Fruit fly (Drosophila melanogaster) whole organism, wandering third instar larva: ENCODE data around the gene Gprk2.

ENCODE experiments used
- Abd-B ChIP-seq: fragments of >200 bp; optimal IDR thresholded peaks from 2 replicates; lab custom pipeline; 2017; ENCODE audit warnings: missing biosample characterization, missing genetic modification characterization
- CG32264 ChIP-seq: fragments of 200-800 bp; sonication (Bioruptor generic); optimal IDR thresholded peaks from 2 replicates; lab custom pipeline; 2016; ENCODE audit warnings: missing biosample characterization, missing genetic modification characterization
- CG9705 ChIP-seq: fragments of 200-800 bp; sonication (Bioruptor generic); optimal IDR thresholded peaks from 2 replicates; lab custom pipeline; 2018; ENCODE audit warnings: missing biosample characterization, mild to moderate bottlenecking, missing genetic modification characterization
- CrebA ChIP-seq: fragments of 200-800 bp; sonication (Bioruptor generic); optimal IDR thresholded peaks from 2 replicates; lab custom pipeline; 2016; ENCODE audit warnings: missing biosample characterization, mild to moderate bottlenecking, missing genetic modification characterization, borderline replicate concordance
- Dfd ChIP-seq: fragments of >200 bp; optimal IDR thresholded peaks from 2 replicates; lab custom pipeline; 2017; ENCODE audit warnings: missing biosample characterization, missing genetic modification characterization
- Dif ChIP-seq: fragments of 200-275, 200-300 bp; sonication (Bioruptor generic); optimal IDR thresholded peaks from 2 replicates; lab custom pipeline; 2018; ENCODE audit warnings: missing biosample characterization, missing genetic modification characterization; ENCODE audit not compliant: partially characterized antibody
- GATAd ChIP-seq: sonication (Bioruptor generic); optimal IDR thresholded peaks from 2 replicates; lab custom pipeline; 2016; ENCODE audit warnings: missing biosample characterization, missing genetic modification characterization
- HLH106 ChIP-seq: fragments of 200-800 bp; optimal IDR thresholded peaks from 3 replicates; lab custom pipeline; 2019; ENCODE audit warnings: missing biosample characterization, mild to moderate bottlenecking, missing genetic modification characterization, moderate library complexity
- Hnf4 ChIP-seq: fragments of 200-800 bp; sonication (Bioruptor generic); optimal IDR thresholded peaks from 2 replicates; lab custom pipeline; 2016; ENCODE audit warnings: missing biosample characterization, mild to moderate bottlenecking, missing genetic modification characterization
- Hr78 ChIP-seq: fragments of >200 bp; optimal IDR thresholded peaks from 2 replicates; lab custom pipeline; 2017; ENCODE audit warnings: missing biosample characterization, missing genetic modification characterization
- Hr83 ChIP-seq: fragments of 200-300 bp; sonication (Bioruptor generic); optimal IDR thresholded peaks from 2 replicates; lab custom pipeline; 2016; ENCODE audit warnings: missing biosample characterization, mild to moderate bottlenecking, missing genetic modification characterization, moderate library complexity; ENCODE audit not compliant: poor library complexity, severe bottlenecking
- Jra ChIP-seq: sonication (Bioruptor generic); optimal IDR thresholded peaks from 2 replicates; lab custom pipeline; 2016; ENCODE audit warnings: missing biosample characterization, missing genetic modification characterization
- Mio ChIP-seq: sonication (Bioruptor generic); optimal IDR thresholded peaks from 2 replicates; lab custom pipeline; 2016; ENCODE audit warnings: missing biosample characterization, missing genetic modification characterization
- Myc ChIP-seq: fragments of >200 bp; optimal IDR thresholded peaks from 2 replicates; lab custom pipeline; 2017
- N ChIP-seq: fragments of >200 bp; optimal IDR thresholded peaks from 2 replicates; lab custom pipeline; 2018; ENCODE audit warnings: missing biosample characterization, missing external identifiers, missing genetic modification characterization
- OdsH ChIP-seq: fragments of 200-800 bp; sonication (Bioruptor generic); optimal IDR thresholded peaks from 2 replicates; lab custom pipeline; 2016; ENCODE audit warnings: missing biosample characterization, mild to moderate bottlenecking, missing genetic modification characterization
- Rel ChIP-seq, 2 experiments: fragments of 200-800 bp; sonication (Bioruptor generic) in 1 of 2; optimal IDR thresholded peaks; 2 replicates in 1 of 2; 3 replicates in 1 of 2; lab custom pipeline; 2016 to 2019; ENCODE audit warnings: mild to moderate bottlenecking in 2 of 2, missing biosample characterization in 2 of 2, missing genetic modification characterization in 2 of 2, moderate library complexity in 1 of 2
- Sp1 ChIP-seq: fragments of 200-800 bp; sonication (Bioruptor generic); optimal IDR thresholded peaks from 3 replicates; lab custom pipeline; 2019; ENCODE audit warnings: missing biosample characterization, mild to moderate bottlenecking, missing genetic modification characterization, moderate library complexity
- Vsx2 ChIP-seq: fragments of 200-300, 225-300 bp; sonication (Bioruptor generic); optimal IDR thresholded peaks from 2 replicates; lab custom pipeline; 2018; ENCODE audit warnings: missing biosample characterization, missing genetic modification characterization; ENCODE audit not compliant: partially characterized antibody
- br ChIP-seq: fragments of 200-800 bp; sonication (Bioruptor generic); optimal IDR thresholded peaks from 2 replicates; lab custom pipeline; 2016; ENCODE audit warnings: missing biosample characterization, missing genetic modification characterization
- brk ChIP-seq: fragments of 200-800 bp; sonication (Bioruptor generic); optimal IDR thresholded peaks from 2 replicates; lab custom pipeline; 2016; ENCODE audit warnings: missing biosample characterization, mild to moderate bottlenecking, missing genetic modification characterization
- dl ChIP-seq, 2 experiments: fragments of 175-275, 200-275 bp in 1 of 2; fragments of 200-275 bp in 1 of 2; sonication (Bioruptor generic); optimal IDR thresholded peaks; lab custom pipeline; 2018; ENCODE audit warnings: mild to moderate bottlenecking in 2 of 2, missing biosample characterization in 2 of 2, missing genetic modification characterization in 2 of 2, moderate library complexity in 2 of 2; ENCODE audit not compliant: partially characterized antibody in 2 of 2, insufficient read depth in 1 of 2
- dmrt93B ChIP-seq: fragments of 200-800 bp; sonication (Bioruptor generic); optimal IDR thresholded peaks from 2 replicates; lab custom pipeline; 2018; ENCODE audit warnings: missing biosample characterization, mild to moderate bottlenecking, missing genetic modification characterization
- dsf ChIP-seq: sonication (Bioruptor generic); optimal IDR thresholded peaks from 2 replicates; lab custom pipeline; 2016; ENCODE audit warnings: missing biosample characterization, missing genetic modification characterization, borderline replicate concordance
- ey ChIP-seq: fragments of 200-800 bp; sonication (Bioruptor generic); optimal IDR thresholded peaks from 2 replicates; lab custom pipeline; 2016; ENCODE audit warnings: missing biosample characterization, missing genetic modification characterization
- foxo ChIP-seq, 2 experiments: fragments of 200-800 bp; sonication (Bioruptor generic); optimal IDR thresholded peaks; 2 replicates in 1 of 2; 3 replicates in 1 of 2; lab custom pipeline; 2016 to 2017; ENCODE audit warnings: missing biosample characterization in 2 of 2, missing genetic modification characterization in 2 of 2
- fru ChIP-seq: fragments of 200-800 bp; sonication (Bioruptor generic); optimal IDR thresholded peaks from 3 replicates; lab custom pipeline; 2016; ENCODE audit warnings: missing biosample characterization, mild to moderate bottlenecking, missing genetic modification characterization
- h ChIP-seq: fragments of 200-800 bp; sonication (Bioruptor generic); optimal IDR thresholded peaks from 3 replicates; lab custom pipeline; 2016; ENCODE audit warnings: missing biosample characterization, mild to moderate bottlenecking, missing genetic modification characterization
- jim ChIP-seq: fragments of 175-275, 200-325 bp; sonication (Bioruptor generic); optimal IDR thresholded peaks from 2 replicates; lab custom pipeline; 2016; ENCODE audit warnings: missing biosample characterization, mild to moderate bottlenecking, missing genetic modification characterization
- lola ChIP-seq: fragments of >200 bp; optimal IDR thresholded peaks from 2 replicates; lab custom pipeline; 2017; ENCODE audit warnings: missing biosample characterization, missing genetic modification characterization
- pan ChIP-seq: fragments of >200 bp; optimal IDR thresholded peaks from 2 replicates; lab custom pipeline; 2017
- psq ChIP-seq: fragments of 200-800 bp; sonication (Bioruptor generic); optimal IDR thresholded peaks from 3 replicates; lab custom pipeline; 2017; ENCODE audit warnings: missing biosample characterization, mild to moderate bottlenecking, missing genetic modification characterization, moderate library complexity
- rgr ChIP-seq: fragments of 200-800 bp; sonication (Bioruptor generic); optimal IDR thresholded peaks from 3 replicates; lab custom pipeline; 2016; ENCODE audit warnings: missing biosample characterization, mild to moderate bottlenecking, missing genetic modification characterization
- sage ChIP-seq: fragments of 200-800 bp; sonication (Bioruptor generic); optimal IDR thresholded peaks from 2 replicates; lab custom pipeline; 2016; ENCODE audit warnings: missing biosample characterization, mild to moderate bottlenecking, missing genetic modification characterization
- sv ChIP-seq: fragments of 200-800 bp; sonication (Bioruptor generic); optimal IDR thresholded peaks from 3 replicates; lab custom pipeline; 2016; ENCODE audit warnings: missing biosample characterization, missing genetic modification characterization
- tai ChIP-seq: sonication (Bioruptor generic); optimal IDR thresholded peaks from 2 replicates; lab custom pipeline; 2016; ENCODE audit warnings: missing biosample characterization, missing genetic modification characterization
- usp ChIP-seq: fragments of >200 bp; optimal IDR thresholded peaks from 2 replicates; lab custom pipeline; 2017; ENCODE audit warnings: missing biosample characterization, missing genetic modification characterization
- woc ChIP-seq: sonication (Bioruptor generic); optimal IDR thresholded peaks from 2 replicates; lab custom pipeline; 2016; ENCODE audit warnings: missing biosample characterization, mild to moderate bottlenecking, missing genetic modification characterization

Gprk2 gene

DNA sequence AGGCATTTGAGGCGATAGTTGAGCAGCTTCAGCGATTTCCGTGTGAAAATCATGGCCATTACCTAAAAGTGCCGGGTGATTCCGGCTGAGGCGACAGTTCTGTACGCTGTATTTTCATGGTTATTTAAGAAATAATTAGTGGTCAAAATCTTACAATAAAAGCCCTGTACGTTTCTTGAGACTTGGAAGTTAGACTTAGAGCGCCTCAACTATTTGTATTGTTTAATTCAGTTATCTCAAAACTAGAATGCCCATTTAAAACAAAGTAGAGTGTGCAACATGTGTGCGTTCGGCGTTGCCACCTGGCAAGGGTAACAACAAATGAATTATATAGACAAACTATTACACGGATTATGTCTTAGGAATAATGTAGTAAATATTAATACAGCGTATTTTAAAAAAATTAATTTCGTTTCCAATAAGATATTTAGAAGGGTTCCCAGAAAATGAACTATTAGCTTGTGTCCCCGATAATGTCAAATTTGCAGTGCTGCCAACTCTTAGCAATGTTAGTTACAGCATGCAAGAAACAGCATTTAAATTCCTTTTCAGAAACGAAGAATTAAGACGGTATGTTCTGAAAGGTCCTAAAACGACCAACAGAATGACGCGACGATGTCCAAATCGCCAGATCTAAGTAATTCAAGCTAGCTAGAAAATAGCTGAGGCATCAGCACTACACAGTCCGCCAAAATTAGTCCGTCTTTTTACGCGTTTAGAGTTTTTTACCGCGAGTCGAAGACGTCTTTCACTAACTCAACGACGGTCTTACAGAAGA, at the start of gene Gprk2:
Gprk2 (plus strand) TSS at position 747 of the 778 bp plus-strand sequence.
- TF ChIP-seq tai: no peak
- no peak for TF ChIP-seq usp
- no peak for TF ChIP-seq brk
- peak; percentile 100 for TF ChIP-seq ey
- TF ChIP-seq dsf: peak; percentile 98
- TF ChIP-seq h: peak; percentile 100
- peak; percentile 100 for TF ChIP-seq br
- peak; percentile 98 for TF ChIP-seq Mio (GFP tag; lab: Kevin White, UChicago)
- TF ChIP-seq sage: peak; percentile 100
- TF ChIP-seq jim: peak; percentile 95
- TF ChIP-seq CG9705 (GFP tag; lab: Kevin White, UChicago): peak; percentile 96
- TF ChIP-seq pan (lab: Kevin White, UChicago): no peak
- TF ChIP-seq Rel (GFP tag; optimal IDR thresholded peaks at IDR 0.05; lab: Kevin White, UChicago): peak; percentile 100
- peak; percentile 93 for TF ChIP-seq Rel (tag; optimal IDR thresholded peaks at IDR 0.05; lab: Kevin White, UChicago)
- no peak for TF ChIP-seq Vsx2 (GFP tag; lab: Kevin White, UChicago)
- TF ChIP-seq Hnf4 (GFP tag; lab: Kevin White, UChicago): peak; percentile 100
- no peak for TF ChIP-seq Dif (GFP tag; lab: Kevin White, UChicago)
- TF ChIP-seq sv (GFP tag; lab: Kevin White, UChicago): peak; percentile 100
- TF ChIP-seq Sp1 (GFP tag; lab: Kevin White, UChicago): peak; percentile 100
- TF ChIP-seq CG32264 (GFP tag; lab: Kevin White, UChicago): peak; percentile 100
- TF ChIP-seq lola: no peak
- TF ChIP-seq woc (GFP tag; lab: Kevin White, UChicago): peak; percentile 99
- peak; percentile 100 for TF ChIP-seq fru (GFP tag; lab: Kevin White, UChicago)
- peak; percentile 92 for TF ChIP-seq Myc (lab: Kevin White, UChicago)
- TF ChIP-seq Hr78 (GFP tag; lab: Kevin White, UChicago): no peak
- no peak for TF ChIP-seq dl (GFP tag; optimal IDR thresholded peaks at IDR 0.05; lab: Kevin White, UChicago; ENCODE audit: insufficient read depth in 1 of 2, partially characterized antibody in 2 of 2)
- peak; percentile 99 for TF ChIP-seq GATAd (GFP tag; lab: Kevin White, UChicago)
- TF ChIP-seq OdsH: peak; percentile 100
- peak; percentile 100 for TF ChIP-seq Hr83 (GFP tag; lab: Kevin White, UChicago)
- TF ChIP-seq rgr (GFP tag; lab: Kevin White, UChicago): peak; percentile 100
- TF ChIP-seq Dfd: no peak
- TF ChIP-seq Abd-B (GFP tag; lab: Kevin White, UChicago): no peak
- no peak for TF ChIP-seq N (GFP tag; lab: Kevin White, UChicago)
- peak; percentile 100 for TF ChIP-seq foxo (GFP tag; optimal IDR thresholded peaks at IDR 0.05; lab: Kevin White, UChicago)
- TF ChIP-seq psq (GFP tag; lab: Kevin White, UChicago): peak; percentile 99
- peak; percentile 100 for TF ChIP-seq HLH106 (tag; lab: Kevin White, UChicago)
- TF ChIP-seq Jra (GFP tag; lab: Kevin White, UChicago): peak; percentile 99
- TF ChIP-seq CrebA: no peak
- TF ChIP-seq dmrt93B: peak; percentile 100

DNA sequence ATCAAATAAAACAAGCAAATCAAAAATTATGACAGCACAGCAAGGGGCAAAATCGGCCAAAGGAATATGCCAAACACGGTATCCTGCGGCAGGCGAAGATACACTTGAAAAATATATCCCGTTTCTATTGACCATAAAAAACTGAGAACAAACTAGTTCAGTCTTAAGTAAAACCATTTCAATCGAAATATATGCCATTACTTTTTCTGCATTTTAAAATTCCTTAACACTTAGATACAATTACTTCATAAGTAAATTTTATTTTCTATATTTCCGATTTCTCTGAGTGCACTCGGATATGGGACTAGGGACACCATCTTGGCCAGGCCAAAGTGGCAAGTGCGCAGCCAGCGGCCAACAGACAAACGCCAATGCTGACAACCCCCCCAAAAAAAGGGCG, 41.4 kb upstream of the Gprk2 start:
- no peak for TF ChIP-seq ey
- TF ChIP-seq Jra (GFP tag; lab: Kevin White, UChicago): no peak
- no peak for TF ChIP-seq dsf
- no peak for TF ChIP-seq lola
- no peak for TF ChIP-seq psq (GFP tag; lab: Kevin White, UChicago)
- no peak for TF ChIP-seq br
- no peak for TF ChIP-seq Myc (lab: Kevin White, UChicago)

DNA sequence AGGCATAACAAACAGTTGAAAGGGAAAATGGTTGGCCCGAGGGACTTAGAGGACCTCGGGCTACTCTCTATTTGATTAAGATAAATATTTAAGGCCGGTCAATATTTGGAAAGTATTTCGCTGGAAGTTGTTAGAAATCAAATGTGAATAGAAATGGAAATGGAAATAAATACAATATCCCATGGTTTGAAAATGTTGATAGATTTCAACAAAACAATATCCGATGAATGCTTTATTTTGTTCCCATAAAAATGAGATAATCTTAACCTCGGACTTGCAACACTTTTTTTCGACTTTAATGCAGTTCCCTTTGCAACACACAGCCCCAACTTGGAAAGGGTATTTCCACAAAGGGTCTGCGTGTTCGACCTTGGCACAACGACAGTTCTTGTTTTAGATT, 36.0 kb upstream of the Gprk2 start:
- TF ChIP-seq Jra (GFP tag; lab: Kevin White, UChicago) (no peak), pan (lab: Kevin White, UChicago) (no peak), Rel (GFP tag; optimal IDR thresholded peaks at IDR 0.05; lab: Kevin White, UChicago) (no peak), Rel (tag; optimal IDR thresholded peaks at IDR 0.05; lab: Kevin White, UChicago) (no peak), GATAd (GFP tag; lab: Kevin White, UChicago) (no peak), Sp1 (GFP tag; lab: Kevin White, UChicago) (no peak), Abd-B (GFP tag; lab: Kevin White, UChicago) (no peak), sv (GFP tag; lab: Kevin White, UChicago) (no peak), Hnf4 (GFP tag; lab: Kevin White, UChicago) (no peak), dl (GFP tag; optimal IDR thresholded peaks at IDR 0.05; lab: Kevin White, UChicago; ENCODE audit: insufficient read depth in 1 of 2, partially characterized antibody in 2 of 2) (no peak)
